Fruit fly (Drosophila melanogaster) Kc167 (cell line): ENCODE results near the gene CG31687.
"Not testable (repeated sequence)": the region's sequence is repeated elsewhere in the genome, so short reads cannot be mapped to it uniquely, and the experiment has no call there.

Source experiments
- Myc ChIP-seq: fragments of >200 bp; optimal IDR thresholded peaks from 2 replicates; lab custom pipeline; 2017; ENCODE audit warnings: missing external identifiers
- Sin3A ChIP-seq: fragments of >200 bp; optimal IDR thresholded peaks from 2 replicates; lab custom pipeline; 2018; ENCODE audit warnings: missing external identifiers
- h ChIP-seq: fragments of >200 bp; optimal IDR thresholded peaks from 3 replicates; lab custom pipeline; 2018; ENCODE audit warnings: missing external identifiers
- insv ChIP-seq: fragments of >200 bp; optimal IDR thresholded peaks from 3 replicates; lab custom pipeline; 2018; ENCODE audit warnings: missing external identifiers
- psq ChIP-seq: fragments of >200 bp; optimal IDR thresholded peaks from 2 replicates; lab custom pipeline; 2017; ENCODE audit warnings: missing external identifiers
- ttk ChIP-seq: sonication (Bioruptor generic); optimal IDR thresholded peaks from 2 replicates; lab custom pipeline; 2017; ENCODE audit warnings: missing external identifiers

Gene CG31687

DNA sequence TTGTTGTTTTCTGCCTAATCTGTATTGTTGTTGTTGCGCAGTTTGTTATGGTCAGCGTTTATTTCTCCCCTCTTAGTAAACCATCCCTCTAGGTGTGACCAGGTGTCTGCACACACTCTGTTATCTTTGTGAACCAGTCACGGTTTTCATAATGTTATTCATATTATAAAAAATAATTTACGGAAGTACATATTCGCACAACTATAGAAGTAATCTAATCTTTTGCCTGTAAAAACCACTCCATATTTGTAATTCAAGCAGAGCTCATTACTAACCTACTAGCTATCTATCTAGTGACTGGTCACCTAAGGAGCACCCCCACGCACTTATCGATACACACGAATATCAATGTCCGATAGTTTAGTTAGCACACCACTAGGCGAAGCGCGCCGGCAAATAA is at the start of gene CG31687, which contains the start of gene CG31683:
CG31687 (plus strand) TSS at position 362 of the 400 bp plus-strand sequence.
CG31683 (minus strand) TSS at position 101 of the 400 bp plus-strand sequence.
- not testable (repeated sequence) for TF ChIP-seq h (lab: Kevin White, UChicago); Myc; psq

- TF ChIP-seq psq (no peak), Myc (no peak), insv (lab: Kevin White, UChicago) (no peak)
These were observed 49.1 kb upstream of the CG31687 start for dm6 chr2L:20400875-20401274.

- TF ChIP-seq Myc = no peak
- TF ChIP-seq ttk = no peak
- no peak for TF ChIP-seq psq
These were observed 48.6 kb upstream of the CG31687 start for dm6 chr2L:20401408-20401807.

DNA sequence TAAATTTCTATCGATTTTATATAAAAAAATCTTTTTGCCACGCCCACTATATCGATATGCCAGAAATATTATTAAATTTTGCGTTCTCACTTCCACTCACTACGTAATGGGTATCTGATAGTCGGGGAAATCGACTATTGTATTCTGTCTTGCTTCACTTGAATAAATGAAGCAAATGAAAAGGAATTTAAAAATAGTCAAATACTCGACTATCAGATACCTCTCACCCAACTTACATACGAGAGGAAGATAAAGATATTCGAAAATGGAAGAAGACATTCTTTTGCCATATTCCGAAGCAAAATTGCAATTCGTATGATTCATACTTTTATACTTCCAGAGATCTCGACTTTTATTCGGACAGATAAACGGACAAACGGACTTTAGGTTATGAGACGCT is 36.2 kb upstream of the CG31687 start:
- TF ChIP-seq Myc = no peak
- no peak for TF ChIP-seq insv (lab: Kevin White, UChicago)

- no peak for TF ChIP-seq h (lab: Kevin White, UChicago)
- TF ChIP-seq Sin3A = no peak
- TF ChIP-seq psq = no peak
- no peak for TF ChIP-seq ttk
- TF ChIP-seq Myc = no peak
- no peak for TF ChIP-seq insv (lab: Kevin White, UChicago)
These were observed 35.2 kb upstream of the CG31687 start, which contains the start of gene CG10947 for dm6 chr2L:20414750-20415211. CG10947 (minus strand) TSS chr2L:20414800.

DNA sequence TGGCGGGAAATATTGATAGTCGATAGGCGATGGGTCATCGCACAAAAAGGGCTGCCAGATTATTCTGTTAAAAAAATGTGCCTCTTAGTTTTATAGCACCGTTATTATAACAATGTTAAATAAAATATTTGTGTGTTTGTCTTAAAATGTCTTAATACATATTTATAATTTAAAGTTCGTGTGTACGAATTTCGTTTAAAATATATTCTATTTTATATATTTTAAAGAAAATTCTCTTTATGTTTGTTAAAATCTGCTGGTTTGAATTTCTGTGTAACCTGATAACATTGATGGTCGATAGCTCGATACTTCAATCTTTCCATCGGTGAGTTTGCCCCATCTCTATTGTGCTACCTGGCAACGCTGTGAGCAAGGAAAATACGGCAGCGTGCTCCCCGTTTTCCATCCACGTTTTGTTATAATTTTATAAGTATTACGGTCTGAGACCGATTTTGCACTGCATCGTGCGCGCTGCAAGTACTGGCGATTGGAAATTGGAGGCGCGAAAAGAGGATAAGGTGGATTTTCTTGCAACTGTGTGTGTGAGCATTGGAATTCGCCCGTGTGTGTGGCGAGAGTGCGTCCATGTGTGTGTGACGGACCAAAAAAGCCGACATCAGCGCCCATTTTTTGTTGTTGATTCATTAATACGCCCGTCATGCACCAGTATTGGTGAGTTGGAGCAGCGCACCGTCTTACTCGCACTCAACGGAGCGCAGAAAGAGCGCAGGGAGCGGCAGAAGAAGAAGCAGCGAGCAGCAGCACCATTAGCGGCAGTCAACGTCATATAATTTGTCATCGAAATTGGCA is 33.1 kb upstream of the CG31687 start, which contains the start of the genes CG10949 and Arpc2:
CG10949 (minus strand) TSS at position 165 of the 810 bp plus-strand sequence.
Arpc2 (plus strand) TSS at position 304 of the 810 bp plus-strand sequence.
- no peak for TF ChIP-seq ttk
- no peak for TF ChIP-seq insv (lab: Kevin White, UChicago)
- no peak for TF ChIP-seq Sin3A
- no peak for TF ChIP-seq h (lab: Kevin White, UChicago)
- TF ChIP-seq psq = no peak
- TF ChIP-seq Myc = no peak

dm6 chr2L:20417597-20418286 is 32.3 kb upstream of the CG31687 start:
- no peak for TF ChIP-seq psq
- no peak for TF ChIP-seq insv (lab: Kevin White, UChicago)
- TF ChIP-seq h (lab: Kevin White, UChicago) = no peak
- no peak for TF ChIP-seq Sin3A
- no peak for TF ChIP-seq Myc
- TF ChIP-seq ttk = no peak

DNA sequence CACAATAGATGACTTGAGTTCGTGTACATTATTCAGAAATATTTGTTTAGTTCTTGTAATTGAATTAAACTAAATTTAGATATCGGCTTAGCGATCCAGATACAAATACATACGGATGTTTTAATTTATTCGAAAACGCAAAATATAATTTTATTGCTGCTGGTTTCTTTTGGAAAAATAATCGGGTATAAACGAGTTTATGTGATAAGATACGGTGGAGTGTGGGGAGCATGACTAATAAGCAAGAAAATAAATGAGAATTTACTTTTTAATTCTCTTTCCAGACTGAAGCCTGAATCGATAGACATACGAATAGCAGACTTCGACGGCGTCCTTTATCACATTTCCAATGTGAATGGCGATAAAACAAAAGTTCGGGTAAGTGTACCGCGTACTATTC is 30.0 kb upstream of the CG31687 start:
- no peak for TF ChIP-seq insv (lab: Kevin White, UChicago)
- no peak for TF ChIP-seq psq
- TF ChIP-seq Myc = no peak
- TF ChIP-seq h (lab: Kevin White, UChicago) = no peak
- TF ChIP-seq Sin3A = no peak
- no peak for TF ChIP-seq ttk

DNA sequence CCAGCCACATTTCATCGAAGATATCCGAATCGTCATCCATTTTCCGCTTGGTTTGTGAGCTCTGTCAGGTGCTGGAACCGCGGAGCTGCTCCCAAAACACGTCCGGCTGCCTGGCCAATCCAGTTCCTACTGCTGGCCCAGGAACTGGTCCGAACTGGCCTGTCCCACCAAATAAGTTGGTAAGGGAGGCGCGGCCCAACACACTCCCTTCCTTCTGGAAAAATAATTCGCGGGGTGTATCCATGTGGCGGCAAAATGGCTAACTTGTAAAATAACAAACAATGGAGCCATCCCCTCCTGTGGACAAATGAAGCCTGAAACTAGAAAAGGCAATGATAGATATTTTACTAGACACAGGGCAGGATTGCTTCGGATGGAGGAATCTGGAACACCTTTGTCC is 25.5 kb upstream of the CG31687 start, which contains the start of gene CG15130:
CG15130 (minus strand) TSS at position 101 of the 400 bp plus-strand sequence.
- TF ChIP-seq h (lab: Kevin White, UChicago) = no peak
- TF ChIP-seq Myc = no peak
- TF ChIP-seq Sin3A = no peak
- TF ChIP-seq psq = no peak
- TF ChIP-seq ttk = no peak
- TF ChIP-seq insv (lab: Kevin White, UChicago) = no peak

dm6 chr2L:20425854-20426396 is 24.1 kb upstream of the CG31687 start, which contains the start of gene CG31688:
CG31688 (plus strand) TSS chr2L:20426199.
- TF ChIP-seq h (lab: Kevin White, UChicago) (no peak), ttk (no peak), Sin3A (no peak), insv (lab: Kevin White, UChicago) (no peak), psq (no peak), Myc (no peak)

DNA sequence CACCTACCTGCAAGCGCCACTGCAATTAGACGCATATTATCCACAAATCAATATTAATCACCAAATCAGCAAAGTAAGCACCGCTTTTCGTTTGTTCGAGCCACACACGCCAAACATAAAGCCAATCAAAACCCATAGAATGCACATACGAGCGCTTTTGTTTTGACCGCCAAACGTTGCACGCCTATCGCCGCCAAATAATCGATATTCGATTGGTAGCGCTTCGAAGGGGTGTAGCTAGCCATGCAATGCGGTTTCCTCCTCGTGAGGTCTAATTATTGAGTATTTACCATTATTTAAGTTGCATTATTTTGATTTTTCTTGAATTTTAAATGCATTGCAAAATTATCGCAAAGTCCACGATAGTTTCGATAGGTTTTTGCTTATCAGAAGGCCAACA is 22.6 kb upstream of the CG31687 start:
- no peak for TF ChIP-seq h (lab: Kevin White, UChicago)
- TF ChIP-seq insv (lab: Kevin White, UChicago) = no peak
- no peak for TF ChIP-seq Sin3A

DNA sequence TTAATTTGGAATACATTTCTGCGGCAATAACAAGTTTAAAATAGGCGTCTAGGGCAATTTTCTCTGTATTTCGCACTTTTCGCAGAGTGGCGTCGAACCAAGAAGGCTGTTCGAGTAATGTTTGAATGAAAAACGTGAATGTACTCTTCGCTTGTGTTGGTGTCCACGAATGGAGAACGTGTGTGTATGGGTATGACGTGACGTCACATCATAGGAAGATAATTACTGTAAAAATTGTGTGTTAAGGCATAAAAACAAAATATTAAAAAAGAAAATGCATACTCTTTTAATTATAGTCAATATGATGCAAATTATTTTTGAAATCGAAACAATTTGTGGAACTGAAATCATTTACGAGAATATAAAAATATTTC is 21.7 kb upstream of the CG31687 start:
- TF ChIP-seq ttk (no peak), h (lab: Kevin White, UChicago) (no peak), psq (no peak), insv (lab: Kevin White, UChicago) (no peak), Myc (no peak), Sin3A (no peak)

DNA sequence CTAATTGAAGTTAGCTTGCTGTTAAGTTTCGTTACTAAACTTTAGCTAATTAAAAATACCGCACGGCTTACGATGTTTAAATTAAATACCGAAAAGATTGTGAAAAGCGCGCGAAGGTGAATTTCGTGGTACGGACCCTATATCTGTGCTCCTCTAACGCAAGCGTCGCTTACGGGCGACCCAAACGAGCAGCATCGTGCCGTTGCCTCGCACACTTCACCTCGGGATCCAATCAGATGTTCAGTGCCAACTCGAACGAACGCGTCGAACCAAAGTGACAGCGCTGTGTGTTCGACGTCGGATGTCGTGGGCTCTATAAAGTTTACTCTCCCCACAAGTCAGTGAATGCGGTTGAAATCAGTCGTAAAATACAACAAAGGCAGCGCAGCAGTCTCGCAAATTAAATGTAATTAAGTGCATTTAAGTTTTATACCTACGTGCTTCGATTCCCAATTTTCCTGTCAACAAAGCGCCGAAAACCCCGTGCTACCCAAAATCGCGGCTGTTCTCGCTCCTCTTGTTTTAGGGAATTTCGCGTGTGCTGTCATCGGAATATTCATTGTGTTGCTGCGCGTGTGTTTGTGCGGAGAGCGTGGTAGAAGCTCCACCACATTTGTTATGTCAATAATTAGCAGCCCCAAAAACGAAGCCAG is 21.1 kb upstream of the CG31687 start:
- TF ChIP-seq insv (lab: Kevin White, UChicago) = no peak
- TF ChIP-seq psq = no peak
- no peak for TF ChIP-seq Myc
- TF ChIP-seq h (lab: Kevin White, UChicago) = no peak
- TF ChIP-seq Sin3A = no peak
- TF ChIP-seq ttk = no peak
